Worm (Caenorhabditis elegans) whole organism, mixed stage, embryonic: ENCODE results near the gene C42D8.9.

Experiments used
- M03D4.4 ChIP-seq: sonication (generic microtip); optimal IDR thresholded peaks from 2 replicates; lab custom pipeline; 2017; ENCODE audit warnings: mild to moderate bottlenecking, missing genetic modification characterization, missing compliant biosample characterization
- bed-3 ChIP-seq: fragments of 200-800 bp; sonication (Bioruptor generic); optimal IDR thresholded peaks from 3 replicates; lab custom pipeline; 2018; ENCODE audit warnings: mild to moderate bottlenecking, missing genetic modification characterization, moderate library complexity, missing compliant biosample characterization
- blmp-1 ChIP-seq: fragments of 150-350 bp; optimal IDR thresholded peaks from 2 replicates; lab custom pipeline; 2014; ENCODE audit warnings: missing biosample characterization, missing genetic modification characterization
- ceh-39 ChIP-seq: fragments of 150-350 bp; optimal IDR thresholded peaks from 2 replicates; lab custom pipeline; 2014; ENCODE audit warnings: missing biosample characterization, missing genetic modification characterization
- ceh-43 ChIP-seq: fragments of 200-800 bp; sonication (Bioruptor generic); optimal IDR thresholded peaks from 2 replicates; lab custom pipeline; 2018; ENCODE audit warnings: mild to moderate bottlenecking, missing genetic modification characterization, moderate library complexity, missing compliant biosample characterization
- drap-1 ChIP-seq: fragments of 200-800 bp; sonication (Bioruptor generic); optimal IDR thresholded peaks from 3 replicates; lab custom pipeline; 2018; ENCODE audit warnings: mild to moderate bottlenecking, missing genetic modification characterization, missing compliant biosample characterization
- elt-1 ChIP-seq: sonication (generic microtip); optimal IDR thresholded peaks from 2 replicates; lab custom pipeline; 2017; ENCODE audit warnings: missing genetic modification characterization, mild to moderate bottlenecking, missing compliant biosample characterization, antibody characterized with exemption, moderate library complexity, borderline replicate concordance; ENCODE audit not compliant: insufficient read depth
- flh-1 ChIP-seq: fragments of 200-800 bp; sonication (Bioruptor generic); optimal IDR thresholded peaks from 2 replicates; lab custom pipeline; 2018; ENCODE audit warnings: mild to moderate bottlenecking, missing genetic modification characterization, moderate library complexity, missing compliant biosample characterization
- ham-2 ChIP-seq: fragments of 200-800 bp; sonication (Bioruptor generic); optimal IDR thresholded peaks from 2 replicates; lab custom pipeline; 2018; ENCODE audit warnings: mild to moderate bottlenecking, missing genetic modification characterization, missing compliant biosample characterization
- hlh-1 ChIP-seq: fragments of 150-350 bp; optimal IDR thresholded peaks from 2 replicates; lab custom pipeline; 2014; ENCODE audit warnings: missing biosample characterization, missing genetic modification reagents, missing genetic modification characterization
- lin-13 ChIP-seq: fragments of 150-350 bp; optimal IDR thresholded peaks from 2 replicates; lab custom pipeline; 2014; ENCODE audit warnings: missing biosample characterization, missing genetic modification characterization
- lin-32 ChIP-seq: fragments of 200-800 bp; sonication (Bioruptor generic); optimal IDR thresholded peaks from 2 replicates; lab custom pipeline; 2018; ENCODE audit warnings: mild to moderate bottlenecking, missing genetic modification characterization, missing compliant biosample characterization
- lsy-2 ChIP-seq: fragments of 150-350 bp; optimal IDR thresholded peaks from 2 replicates; lab custom pipeline; 2014; ENCODE audit warnings: missing biosample characterization, missing genetic modification characterization
- mab-5 ChIP-seq: fragments of 150-350 bp; optimal IDR thresholded peaks from 2 replicates; lab custom pipeline; 2014; ENCODE audit warnings: missing biosample characterization, missing genetic modification characterization
- nhr-12 ChIP-seq: fragments of 150-350 bp; optimal IDR thresholded peaks from 2 replicates; lab custom pipeline; 2014; ENCODE audit warnings: missing biosample characterization, missing genetic modification characterization
- nhr-2 ChIP-seq: fragments of 150-350 bp; optimal IDR thresholded peaks from 2 replicates; lab custom pipeline; 2014; ENCODE audit warnings: missing biosample characterization, missing genetic modification characterization
- nhr-237 ChIP-seq: fragments of 150-350 bp; optimal IDR thresholded peaks from 2 replicates; lab custom pipeline; 2014; ENCODE audit warnings: missing biosample characterization, missing genetic modification characterization
- nhr-28 ChIP-seq: fragments of 150-350 bp; optimal IDR thresholded peaks from 2 replicates; lab custom pipeline; 2014; ENCODE audit warnings: missing biosample characterization, missing genetic modification characterization
- nhr-76 ChIP-seq: sonication (generic microtip); optimal IDR thresholded peaks from 2 replicates; lab custom pipeline; 2017; ENCODE audit warnings: missing biosample characterization, missing genetic modification characterization
- pha-4 ChIP-seq: fragments of 150-350 bp; optimal IDR thresholded peaks from 2 replicates; lab custom pipeline; 2018; ENCODE audit warnings: missing biosample characterization, missing genetic modification reagents, missing genetic modification characterization
- sem-2 ChIP-seq: fragments of 200-800 bp; sonication (Bioruptor generic); optimal IDR thresholded peaks from 2 replicates; lab custom pipeline; 2018; ENCODE audit warnings: mild to moderate bottlenecking, missing genetic modification characterization, missing compliant biosample characterization
- snpc-4 ChIP-seq: fragments of 150-350 bp; optimal IDR thresholded peaks from 2 replicates; lab custom pipeline; 2014; ENCODE audit warnings: missing biosample characterization, missing genetic modification characterization
- sptf-1 ChIP-seq: sonication (generic microtip); optimal IDR thresholded peaks from 2 replicates; lab custom pipeline; 2017; ENCODE audit warnings: mild to moderate bottlenecking, missing genetic modification characterization, moderate library complexity, missing compliant biosample characterization
- tbx-8 ChIP-seq: fragments of 200-800 bp; sonication (Bioruptor generic); optimal IDR thresholded peaks from 2 replicates; lab custom pipeline; 2018; ENCODE audit warnings: mild to moderate bottlenecking, missing genetic modification characterization, moderate library complexity, missing compliant biosample characterization
- unc-120 ChIP-seq: sonication (generic microtip); optimal IDR thresholded peaks from 2 replicates; lab custom pipeline; 2017; ENCODE audit warnings: missing genetic modification characterization, missing compliant biosample characterization; ENCODE audit not compliant: poor library complexity, severe bottlenecking
- unc-39 ChIP-seq: fragments of 150-350 bp; optimal IDR thresholded peaks from 2 replicates; lab custom pipeline; 2014; ENCODE audit warnings: missing biosample characterization, missing genetic modification characterization
- unc-62 ChIP-seq: fragments of 150-350 bp; optimal IDR thresholded peaks from 2 replicates; lab custom pipeline; 2014; ENCODE audit warnings: missing biosample characterization, missing genetic modification reagents, missing genetic modification characterization
- zip-8 ChIP-seq: fragments of 150-350 bp; optimal IDR thresholded peaks from 2 replicates; lab custom pipeline; 2014; ENCODE audit warnings: missing biosample characterization, missing genetic modification characterization
- ztf-11 ChIP-seq: fragments of 150-350 bp; optimal IDR thresholded peaks from 2 replicates; lab custom pipeline; 2014; ENCODE audit warnings: missing biosample characterization, missing genetic modification characterization

Gene C42D8.9

DNA sequence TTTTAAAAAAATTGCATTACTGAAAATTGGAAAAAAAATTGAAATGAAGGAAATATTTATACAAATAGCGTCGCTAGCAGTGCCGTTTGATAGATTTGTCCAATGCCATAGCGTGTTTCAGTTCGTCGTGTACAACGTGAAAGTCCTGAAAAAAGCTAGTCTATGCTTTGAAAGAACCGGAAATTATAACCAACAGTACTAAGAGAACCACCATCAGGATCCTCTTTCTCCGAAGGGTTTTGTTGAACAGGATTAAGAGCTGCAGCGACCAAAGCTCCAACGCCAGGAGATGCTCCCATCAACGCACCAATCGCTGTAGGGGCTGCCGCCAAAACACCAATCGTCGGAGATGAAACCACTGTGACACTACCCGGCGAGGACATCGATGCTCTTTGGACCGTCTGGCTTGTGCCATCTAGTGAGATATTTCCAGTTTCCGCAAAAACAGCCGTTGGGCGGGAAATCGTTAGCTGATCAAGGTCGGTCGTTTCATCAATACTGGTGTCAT is 601 bp downstream of the C42D8.9 start:
- TF ChIP-seq lin-13 (no peak), ceh-43 (GFP tag; lab: Kevin White, UChicago) (no peak), nhr-237 (tag; lab: Kevin White, UChicago) (no peak), hlh-1 (tag; lab: Kevin White, UChicago) (no peak), unc-39 (tag; lab: Kevin White, UChicago) (no peak), blmp-1 (tag; lab: Kevin White, UChicago) (no peak)

ce11 chrX:5105703-5106102 is 1.1 kb downstream of the C42D8.9 start:
- TF ChIP-seq M03D4.4 (tag; lab: Kevin White, UChicago): no peak

ce11 chrX:5103422-5103821 is 3.4 kb downstream of the C42D8.9 start:
- TF ChIP-seq drap-1 (GFP tag; lab: Kevin White, UChicago) (no peak), unc-39 (tag; lab: Kevin White, UChicago) (no peak), lin-13 (no peak), nhr-76 (no peak), lin-32 (no peak), snpc-4 (no peak), lsy-2 (no peak), elt-1 (tag; lab: Kevin White, UChicago) (no peak), hlh-1 (tag; lab: Kevin White, UChicago) (no peak), bed-3 (GFP tag; lab: Kevin White, UChicago) (no peak), flh-1 (GFP tag; lab: Kevin White, UChicago) (no peak), unc-120 (tag; lab: Kevin White, UChicago) (no peak), nhr-2 (tag; lab: Kevin White, UChicago) (no peak)

- TF ChIP-seq ceh-39 (tag; lab: Kevin White, UChicago): no peak
- no peak for TF ChIP-seq ztf-11
- TF ChIP-seq zip-8: no peak
- TF ChIP-seq ham-2 (GFP tag; lab: Kevin White, UChicago): no peak
- TF ChIP-seq nhr-2 (tag; lab: Kevin White, UChicago): no peak
- no peak for TF ChIP-seq unc-120 (tag; lab: Kevin White, UChicago)
- TF ChIP-seq lsy-2: no peak
- TF ChIP-seq nhr-76: no peak
- no peak for TF ChIP-seq tbx-8
- TF ChIP-seq ceh-43 (GFP tag; lab: Kevin White, UChicago): no peak
- no peak for TF ChIP-seq pha-4 (tag; lab: Kevin White, UChicago)
- TF ChIP-seq M03D4.4 (tag; lab: Kevin White, UChicago): no peak
Observed at ce11 chrX:5102338-5102737, 4.5 kb downstream of the C42D8.9 start.

DNA sequence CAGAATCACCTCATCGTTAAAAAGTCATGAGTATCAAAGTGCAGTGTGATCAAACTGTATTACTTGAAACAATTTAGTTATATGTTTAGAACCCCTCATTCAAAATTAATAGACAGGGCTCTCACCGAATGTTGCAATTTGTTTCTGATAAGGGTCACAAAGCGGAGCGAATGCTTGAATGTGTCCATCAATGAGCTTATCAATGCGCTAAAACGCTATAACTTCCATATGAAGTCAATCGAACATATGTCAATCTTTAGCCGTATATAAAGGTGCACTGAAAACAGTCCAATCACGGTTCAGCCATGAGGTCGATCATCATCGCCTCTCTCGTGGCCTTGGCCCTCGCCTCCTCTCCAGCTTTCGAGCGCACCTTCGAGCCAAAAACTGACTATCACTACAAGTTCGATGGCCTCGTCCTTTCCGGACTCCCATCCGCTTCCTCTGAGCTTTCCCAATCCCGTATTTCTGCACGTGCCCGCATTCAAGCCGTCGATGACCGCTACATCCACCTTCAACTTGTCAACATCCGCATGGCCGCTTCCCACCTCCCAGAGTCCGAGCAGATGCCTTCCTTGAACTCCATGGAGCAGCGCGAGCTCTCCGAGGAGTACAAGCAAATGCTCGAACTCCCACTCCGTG is 6.0 kb downstream of the C42D8.9 start, which contains the start of gene vit-2:
Gene vit-2 (plus strand): TSS at position 305 of the 642 bp plus-strand sequence.
- TF ChIP-seq blmp-1 (tag; lab: Kevin White, UChicago) (no peak), ztf-11 (no peak), mab-5 (tag; lab: Kevin White, UChicago) (no peak), lin-32 (no peak), snpc-4 (no peak), nhr-12 (no peak), bed-3 (GFP tag; lab: Kevin White, UChicago) (no peak), flh-1 (GFP tag; lab: Kevin White, UChicago) (no peak), sptf-1 (no peak), ceh-39 (tag; lab: Kevin White, UChicago) (no peak), nhr-28 (tag; lab: Kevin White, UChicago) (no peak), sem-2 (GFP tag; lab: Kevin White, UChicago) (no peak), tbx-8 (no peak), unc-62 (GFP tag; lab: Kevin White, UChicago) (no peak), drap-1 (GFP tag; lab: Kevin White, UChicago) (no peak)
- TF ChIP-seq, all 35 proteins: peak for 0

DNA sequence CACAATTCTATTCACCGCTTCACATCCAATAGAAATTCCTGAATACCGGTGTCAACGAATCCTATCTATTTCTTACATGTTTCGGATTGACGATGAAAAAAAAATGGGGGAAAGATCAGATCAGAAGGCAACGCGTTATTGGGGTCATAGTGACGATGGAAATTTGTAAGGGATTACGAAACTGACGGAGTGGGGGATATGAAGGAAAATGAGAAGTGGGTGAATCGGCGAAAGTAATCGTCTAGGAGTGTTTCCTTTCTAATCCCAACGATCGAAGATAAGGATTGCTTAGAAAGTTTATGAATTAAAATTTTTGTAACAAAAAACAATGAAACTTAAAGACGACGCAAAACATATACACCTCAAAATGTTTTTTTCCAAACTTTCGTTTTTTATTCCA is 7.9 kb downstream of the C42D8.9 start:
- TF ChIP-seq unc-39 (tag; lab: Kevin White, UChicago) (no peak), elt-1 (tag; lab: Kevin White, UChicago) (peak; percentile 21)
- TF ChIP-seq, all 35 proteins: peak for 1
